Worm (Caenorhabditis elegans): ENCODE results near the gene F09E10.6.

Gene F09E10.6

ce11 chrX:1486135-1486648, 11.3 kb downstream of the F09E10.6 start, which contains the start of the genes D1005.10 and dhs-25 (continued):
- TF ChIP-seq lin-39 (tag; optimal IDR thresholded peaks at IDR 0.05) (no peak), nhr-10 (tag; optimal IDR thresholded peaks at IDR 0.05) (peak; percentile 84), snpc-4 (tag; optimal IDR thresholded peaks at IDR 0.05) (no peak), ztf-4 (tag; optimal IDR thresholded peaks at IDR 0.05) (peak; percentile 76), lin-13 (GFP tag; optimal IDR thresholded peaks at IDR 0.05) (peak; percentile 54), sma-3 (GFP tag; optimal IDR thresholded peaks at IDR 0.05) (peak; percentile 87), elt-1 (tag; optimal IDR thresholded peaks at IDR 0.05) (no peak), fos-1 (tag; optimal IDR thresholded peaks at IDR 0.05) (peak; percentile 67), zag-1 (tag; optimal IDR thresholded peaks at IDR 0.05) (no peak), skn-1 (tag; optimal IDR thresholded peaks at IDR 0.05) (no peak), nhr-12 (tag; optimal IDR thresholded peaks at IDR 0.05) (no peak), mdl-1 (tag; optimal IDR thresholded peaks at IDR 0.05) (peak in 1 of 2 experiments; percentile 24), nhr-237 (tag; optimal IDR thresholded peaks at IDR 0.05) (no peak)

- no peak for TF ChIP-seq lin-11 (tag; optimal IDR thresholded peaks at IDR 0.05)
- no peak for TF ChIP-seq ztf-1 (GFP tag; conservative IDR thresholded peaks at IDR 0.05)
- no peak for TF ChIP-seq lsy-2 (tag; optimal IDR thresholded peaks at IDR 0.05)
- TF ChIP-seq nhr-77 (tag; optimal IDR thresholded peaks at IDR 0.05) = no peak
- TF ChIP-seq sma-3 (GFP tag; optimal IDR thresholded peaks at IDR 0.05) = no peak
- no peak for TF ChIP-seq elt-3 (tag; optimal IDR thresholded peaks at IDR 0.05)
- TF ChIP-seq F13H6.1 (tag; optimal IDR thresholded peaks at IDR 0.05) = no peak
- TF ChIP-seq fos-1 (tag; optimal IDR thresholded peaks at IDR 0.05) = no peak
- no peak for TF ChIP-seq zag-1 (tag; optimal IDR thresholded peaks at IDR 0.05)
- TF ChIP-seq gmeb-1 (tag; optimal IDR thresholded peaks at IDR 0.05) = no peak
- TF ChIP-seq nhr-23 (tag; optimal IDR thresholded peaks at IDR 0.05) = no peak
- no peak for TF ChIP-seq crh-2 (tag; optimal IDR thresholded peaks at IDR 0.05)
- TF ChIP-seq nhr-237 (tag; optimal IDR thresholded peaks at IDR 0.05) = no peak
- no peak for TF ChIP-seq snpc-4 (tag; optimal IDR thresholded peaks at IDR 0.05)
- no peak for TF ChIP-seq unc-39 (tag; optimal IDR thresholded peaks at IDR 0.05)
- TF ChIP-seq nhr-12 (tag; optimal IDR thresholded peaks at IDR 0.05) = no peak
Observed at ce11 chrX:1485718-1486117, 11.8 kb downstream of the F09E10.6 start, which contains the start of gene D1005.4. D1005.4 (minus strand) TSS chrX:1485818.

ce11 chrX:1483229-1483628, 14.3 kb downstream of the F09E10.6 start:
- TF ChIP-seq ama-1 (optimal IDR thresholded peaks at IDR 0.05) (no peak), gmeb-1 (tag; optimal IDR thresholded peaks at IDR 0.05) (no peak), ztf-11 (tag; optimal IDR thresholded peaks at IDR 0.05) (no peak), crh-2 (tag; optimal IDR thresholded peaks at IDR 0.05) (no peak), snpc-4 (tag; optimal IDR thresholded peaks at IDR 0.05) (no peak), ztf-4 (tag; optimal IDR thresholded peaks at IDR 0.05) (no peak), alr-1 (tag; optimal IDR thresholded peaks at IDR 0.05) (no peak), ceh-82 (tag; optimal IDR thresholded peaks at IDR 0.05) (no peak), zag-1 (tag; optimal IDR thresholded peaks at IDR 0.05) (no peak), elt-1 (tag; optimal IDR thresholded peaks at IDR 0.05) (no peak), nhr-21 (tag; optimal IDR thresholded peaks at IDR 0.05) (no peak), C34F6.9 (tag; optimal IDR thresholded peaks at IDR 0.05) (no peak), nhr-129 (tag; optimal IDR thresholded peaks at IDR 0.05) (no peak)

- no peak for TF ChIP-seq unc-39 (tag; optimal IDR thresholded peaks at IDR 0.05)
- no peak for TF ChIP-seq ceh-82 (tag; optimal IDR thresholded peaks at IDR 0.05)
- TF ChIP-seq alr-1 (tag; optimal IDR thresholded peaks at IDR 0.05) = no peak
- TF ChIP-seq sem-4 (tag; optimal IDR thresholded peaks at IDR 0.05) = no peak
- TF ChIP-seq fos-1 (tag; optimal IDR thresholded peaks at IDR 0.05) = no peak
- TF ChIP-seq lsy-2 (tag; optimal IDR thresholded peaks at IDR 0.05) = no peak
- TF ChIP-seq nhr-23 (tag; optimal IDR thresholded peaks at IDR 0.05) = no peak
- TF ChIP-seq nhr-10 (tag; optimal IDR thresholded peaks at IDR 0.05) = no peak
- TF ChIP-seq nhr-12 (tag; optimal IDR thresholded peaks at IDR 0.05) = no peak
- TF ChIP-seq mbf-1 (tag; optimal IDR thresholded peaks at IDR 0.05) = no peak
Observed at ce11 chrX:1480564-1480963, 16.9 kb downstream of the F09E10.6 start.

- TF ChIP-seq nhr-129 (tag; optimal IDR thresholded peaks at IDR 0.05) (peak; percentile 18), lin-39 (tag; optimal IDR thresholded peaks at IDR 0.05) (no peak), crh-2 (tag; optimal IDR thresholded peaks at IDR 0.05) (no peak), elt-3 (tag; optimal IDR thresholded peaks at IDR 0.05) (no peak), ztf-1 (GFP tag; conservative IDR thresholded peaks at IDR 0.05) (no peak), sma-9 (GFP tag; optimal IDR thresholded peaks at IDR 0.05) (peak; percentile 29), sma-9 (tag; optimal IDR thresholded peaks at IDR 0.05) (no peak), nhr-11 (tag; optimal IDR thresholded peaks at IDR 0.05) (no peak), fos-1 (tag; optimal IDR thresholded peaks at IDR 0.05) (no peak), nhr-237 (tag; optimal IDR thresholded peaks at IDR 0.05) (no peak), elt-1 (tag; optimal IDR thresholded peaks at IDR 0.05) (no peak), ceh-82 (tag; optimal IDR thresholded peaks at IDR 0.05) (no peak), nhr-6 (tag; optimal IDR thresholded peaks at IDR 0.05) (no peak), mbf-1 (tag; optimal IDR thresholded peaks at IDR 0.05) (no peak), skn-1 (tag; optimal IDR thresholded peaks at IDR 0.05) (no peak), snpc-4 (tag; optimal IDR thresholded peaks at IDR 0.05) (no peak), nhr-23 (tag; optimal IDR thresholded peaks at IDR 0.05) (no peak)
Observed at ce11 chrX:1479637-1480036, 17.8 kb downstream of the F09E10.6 start.

All from whole organism, L2 larva.